Fruit fly (Drosophila melanogaster) whole organism, prepupa: ENCODE results near the gene CG13084.

Source experiments
- CG10631 ChIP-seq: fragments of 200-800 bp; sonication (Bioruptor generic); optimal IDR thresholded peaks from 2 replicates; lab custom pipeline; 2016; ENCODE audit warnings: missing biosample characterization, missing genetic modification characterization
- CG10669 ChIP-seq: fragments of 200-800 bp; sonication (Bioruptor generic); optimal IDR thresholded peaks from 3 replicates; lab custom pipeline; 2018; ENCODE audit warnings: missing biosample characterization, mild to moderate bottlenecking, missing genetic modification characterization, moderate library complexity
- CG11762 ChIP-seq: fragments of 200-800 bp; sonication (Bioruptor generic); optimal IDR thresholded peaks from 3 replicates; lab custom pipeline; 2016; ENCODE audit warnings: missing biosample characterization, missing genetic modification characterization; ENCODE audit not compliant: insufficient read depth
- CG11902 ChIP-seq: fragments of 200-800 bp; sonication (Bioruptor generic); optimal IDR thresholded peaks from 3 replicates; lab custom pipeline; 2016; ENCODE audit warnings: missing biosample characterization, missing genetic modification characterization
- CG15336 ChIP-seq: fragments of 200-800 bp; sonication (Bioruptor generic); IDR thresholded peaks from 2 replicates; pipeline ENCODE4 v1.3.6; 2022; ENCODE audit warnings: missing biosample characterization, missing genetic modification characterization
- CG16779 ChIP-seq: fragments of 200-800 bp; sonication (Bioruptor generic); optimal IDR thresholded peaks from 3 replicates; lab custom pipeline; 2017; ENCODE audit warnings: missing biosample characterization, mild to moderate bottlenecking, missing genetic modification characterization
- CG34406 ChIP-seq: fragments of 200-800 bp; sonication (Bioruptor generic); optimal IDR thresholded peaks from 3 replicates; lab custom pipeline; 2016; ENCODE audit warnings: missing biosample characterization, missing genetic modification characterization
- CG3919 ChIP-seq: fragments of 200-800 bp; sonication (Bioruptor generic); optimal IDR thresholded peaks from 3 replicates; lab custom pipeline; 2016; ENCODE audit warnings: missing biosample characterization, missing genetic modification characterization
- CG4318 ChIP-seq: fragments of 200-800 bp; sonication (Bioruptor generic); optimal IDR thresholded peaks from 3 replicates; lab custom pipeline; 2017; ENCODE audit warnings: missing biosample characterization, mild to moderate bottlenecking, missing genetic modification characterization
- CG6163 ChIP-seq: fragments of 200-800 bp; sonication (Bioruptor generic); IDR thresholded peaks from 3 replicates; pipeline ENCODE4 v1.3.6; 2022; ENCODE audit warnings: missing biosample characterization, missing genetic modification characterization
- CG6276 ChIP-seq: fragments of 200-800 bp; sonication (Bioruptor generic); optimal IDR thresholded peaks from 2 replicates; lab custom pipeline; 2017; ENCODE audit warnings: missing biosample characterization, mild to moderate bottlenecking, missing genetic modification characterization
- CG6792 ChIP-seq: fragments of 200-800 bp; sonication (Bioruptor generic); optimal IDR thresholded peaks from 3 replicates; lab custom pipeline; 2016; ENCODE audit warnings: missing biosample characterization, missing genetic modification characterization
- CG6808 ChIP-seq: fragments of 200-800 bp; sonication (Bioruptor generic); optimal IDR thresholded peaks from 3 replicates; lab custom pipeline; 2017; ENCODE audit warnings: missing biosample characterization, missing genetic modification characterization, mild to moderate bottlenecking, moderate library complexity, missing genetic modification reagents
- CG7368 ChIP-seq: fragments of 200-800 bp; sonication (Bioruptor generic); optimal IDR thresholded peaks from 3 replicates; lab custom pipeline; 2016; ENCODE audit warnings: missing biosample characterization, missing genetic modification characterization
- CG8119 ChIP-seq: fragments of 200-800 bp; sonication (Bioruptor generic); IDR thresholded peaks from 3 replicates; pipeline ENCODE4 v1.3.6; 2022; ENCODE audit warnings: missing biosample characterization, missing genetic modification characterization
- CG8319 ChIP-seq: fragments of 200-800 bp; sonication (Bioruptor generic); optimal IDR thresholded peaks from 3 replicates; lab custom pipeline; 2016; ENCODE audit warnings: missing biosample characterization, missing genetic modification characterization
- CG8632 ChIP-seq: fragments of 200-800 bp; sonication (Bioruptor generic); optimal IDR thresholded peaks from 3 replicates; lab custom pipeline; 2016; ENCODE audit warnings: missing biosample characterization, missing genetic modification characterization
- CG9139 ChIP-seq: fragments of 200-800 bp; sonication (Bioruptor generic); optimal IDR thresholded peaks from 3 replicates; lab custom pipeline; 2017; ENCODE audit warnings: missing biosample characterization, mild to moderate bottlenecking, missing genetic modification characterization
- Eip75B ChIP-seq: fragments of 200-800 bp; sonication (Bioruptor generic); optimal IDR thresholded peaks from 3 replicates; lab custom pipeline; 2016; ENCODE audit warnings: missing biosample characterization, missing genetic modification characterization
- Eip78C ChIP-seq: fragments of 200-800 bp; sonication (Bioruptor generic); peaks from one replicate; lab custom pipeline; 2016; ENCODE audit warnings: missing biosample characterization, missing genetic modification characterization
- Ets96B ChIP-seq: fragments of 200-800 bp; optimal IDR thresholded peaks from 2 replicates; lab custom pipeline; 2019; ENCODE audit warnings: missing biosample characterization, mild to moderate bottlenecking, missing genetic modification characterization, moderate library complexity
- Gug ChIP-seq: fragments of 200-800 bp; sonication (Bioruptor generic); IDR thresholded peaks from 2 replicates; pipeline ENCODE4 v1.3.6; 2022; ENCODE audit warnings: missing biosample characterization, missing genetic modification characterization
- Hr38 ChIP-seq: sonication (Bioruptor generic); optimal IDR thresholded peaks from 2 replicates; lab custom pipeline; 2016; ENCODE audit warnings: missing biosample characterization, missing genetic modification characterization
- Hr39 ChIP-seq: fragments of 200-800 bp; sonication (Bioruptor generic); optimal IDR thresholded peaks from 2 replicates; lab custom pipeline; 2016; ENCODE audit warnings: missing biosample characterization, missing genetic modification characterization
- Lpt ChIP-seq: fragments of 200-800 bp; sonication (Bioruptor generic); optimal IDR thresholded peaks from 3 replicates; lab custom pipeline; 2016; ENCODE audit warnings: missing biosample characterization, missing genetic modification characterization
- OdsH ChIP-seq: fragments of 200-800 bp; sonication (Bioruptor generic); optimal IDR thresholded peaks from 3 replicates; lab custom pipeline; 2016; ENCODE audit warnings: missing biosample characterization, missing genetic modification characterization
- Sox102F ChIP-seq: fragments of 200-800 bp; sonication (Bioruptor generic); optimal IDR thresholded peaks from 2 replicates; lab custom pipeline; 2016; ENCODE audit warnings: missing biosample characterization, mild to moderate bottlenecking, missing genetic modification characterization
- Sox15 ChIP-seq: fragments of 200-800 bp; sonication (Bioruptor generic); optimal IDR thresholded peaks from 3 replicates; lab custom pipeline; 2016; ENCODE audit warnings: missing biosample characterization, missing genetic modification characterization
- achi ChIP-seq: fragments of 200-800 bp; sonication (Bioruptor generic); optimal IDR thresholded peaks from 3 replicates; lab custom pipeline; 2016; ENCODE audit warnings: missing biosample characterization, missing genetic modification characterization
- acj6 ChIP-seq: fragments of 200-800 bp; sonication (Bioruptor generic); optimal IDR thresholded peaks from 3 replicates; lab custom pipeline; 2016; ENCODE audit warnings: missing biosample characterization, missing genetic modification characterization
- eg ChIP-seq: fragments of 200-800 bp; sonication (Bioruptor generic); IDR thresholded peaks from 3 replicates; pipeline ENCODE4 v1.3.6; 2022; ENCODE audit warnings: missing biosample characterization, missing genetic modification characterization
- esn ChIP-seq: fragments of 200-800 bp; sonication (Bioruptor generic); optimal IDR thresholded peaks from 2 replicates; lab custom pipeline; 2016; ENCODE audit warnings: missing biosample characterization, mild to moderate bottlenecking, missing genetic modification characterization, moderate library complexity
- fd59A ChIP-seq: fragments of 200-800 bp; sonication (Bioruptor generic); optimal IDR thresholded peaks from 2 replicates; lab custom pipeline; 2017; ENCODE audit warnings: missing biosample characterization, mild to moderate bottlenecking, missing genetic modification characterization, missing genetic modification reagents
- fkh ChIP-seq: fragments of 200-800 bp; sonication (Bioruptor generic); optimal IDR thresholded peaks from 3 replicates; lab custom pipeline; 2017; ENCODE audit warnings: missing biosample characterization, mild to moderate bottlenecking, missing genetic modification characterization, moderate library complexity
- spab ChIP-seq: fragments of 200-800 bp; sonication (Bioruptor generic); optimal IDR thresholded peaks from 2 replicates; lab custom pipeline; 2017; ENCODE audit warnings: missing biosample characterization, mild to moderate bottlenecking, missing genetic modification characterization, missing genetic modification reagents
- svp ChIP-seq: fragments of 200-800 bp; sonication (Bioruptor generic); peaks from one replicate; lab custom pipeline; 2016; ENCODE audit warnings: missing biosample characterization, missing genetic modification characterization
- topi ChIP-seq: fragments of 200-800 bp; sonication (Bioruptor generic); optimal IDR thresholded peaks from 3 replicates; lab custom pipeline; 2016; ENCODE audit warnings: missing biosample characterization, missing genetic modification characterization
- vri ChIP-seq: fragments of 200-800 bp; sonication (Bioruptor generic); optimal IDR thresholded peaks from 3 replicates; lab custom pipeline; 2016; ENCODE audit warnings: missing biosample characterization, mild to moderate bottlenecking, missing genetic modification characterization

CG13084 gene

dm6 chr2L:19533247-19533646 lies 48.5 kb downstream of the CG13084 start, which contains the start of gene CG33116 (continued):
- TF ChIP-seq CG6792 (peak; percentile 79), Gug (GFP tag; lab: Robert Waterston, UW) (peak; percentile 74), spab (GFP tag; lab: Kevin White, UChicago) (peak; percentile 70), Eip75B (GFP tag; lab: Kevin White, UChicago) (peak; percentile 83), CG34406 (GFP tag; lab: Kevin White, UChicago) (peak; percentile 75), CG15336 (GFP tag; lab: Robert Waterston, UW) (peak; percentile 89), CG16779 (tag; lab: Kevin White, UChicago) (peak; percentile 57), Hr38 (GFP tag; lab: Kevin White, UChicago) (peak; percentile 3), CG8632 (peak; percentile 74), CG6808 (GFP tag; lab: Kevin White, UChicago) (peak; percentile 76), Hr39 (GFP tag; lab: Kevin White, UChicago) (peak; percentile 83), topi (peak; percentile 84), OdsH (GFP tag; lab: Kevin White, UChicago) (peak; percentile 88), CG9139 (peak; percentile 51), vri (GFP tag; lab: Kevin White, UChicago) (peak; percentile 88), CG11902 (GFP tag; lab: Kevin White, UChicago) (peak; percentile 57), CG10631 (GFP tag; lab: Kevin White, UChicago) (peak; percentile 74), achi (GFP tag; lab: Kevin White, UChicago) (peak; percentile 85), CG8319 (GFP tag; lab: Kevin White, UChicago) (peak; percentile 60), CG6276 (GFP tag; lab: Kevin White, UChicago) (peak; percentile 85), CG6163 (GFP tag; lab: Robert Waterston, UW) (peak; percentile 85), Sox15 (GFP tag; lab: Kevin White, UChicago) (peak; percentile 61), fkh (peak; percentile 49), Lpt (peak; percentile 80), CG11762 (peak; percentile 72), esn (GFP tag; lab: Kevin White, UChicago) (peak; percentile 89), CG7368 (GFP tag; lab: Kevin White, UChicago) (peak; percentile 77), fd59A (peak; percentile 70), Ets96B (tag; lab: Kevin White, UChicago) (peak; percentile 73), acj6 (peak; percentile 82), eg (peak; percentile 88), CG10669 (peak; percentile 82), Sox102F (peak; percentile 88), CG3919 (GFP tag; lab: Kevin White, UChicago) (peak; percentile 92), CG8119 (peak; percentile 83), CG4318 (GFP tag; lab: Kevin White, UChicago) (peak; percentile 75)

DNA sequence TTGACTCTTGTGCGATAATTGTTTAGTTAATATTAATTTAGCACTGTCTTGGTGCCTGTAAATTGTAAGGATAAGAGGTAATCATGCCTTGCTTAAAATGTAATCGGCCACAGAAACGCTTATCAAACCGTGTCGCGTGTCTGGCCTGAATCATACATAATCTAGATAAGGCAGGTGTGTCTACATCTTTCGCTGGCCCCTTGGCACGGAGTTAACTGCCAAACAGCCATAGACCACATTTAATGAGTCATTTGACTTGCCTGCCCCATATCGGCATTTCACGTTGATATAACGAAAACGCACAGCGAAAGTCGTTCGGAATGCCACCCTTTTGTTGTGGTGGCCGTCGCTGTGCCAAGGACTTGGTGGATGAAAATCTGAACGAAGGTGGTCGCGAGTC lies 50.5 kb downstream of the CG13084 start, which contains the start of gene CG31697:
TSS of gene CG31697 (plus strand) at position 215 of the 400 bp plus-strand sequence.
- TF ChIP-seq CG6792 (no peak), vri (GFP tag; lab: Kevin White, UChicago) (peak; percentile 77), svp (peak; percentile 26), Eip78C (GFP tag; lab: Kevin White, UChicago) (peak; percentile 5)
